Fruit fly (Drosophila melanogaster) Kc167 (cell line): ENCODE data around the gene CG33710.

Experiments used
- Myc ChIP-seq: fragments of >200 bp; optimal IDR thresholded peaks from 2 replicates; lab custom pipeline; 2017; ENCODE audit warnings: missing external identifiers
- Sin3A ChIP-seq: fragments of >200 bp; optimal IDR thresholded peaks from 2 replicates; lab custom pipeline; 2018; ENCODE audit warnings: missing external identifiers
- h ChIP-seq: fragments of >200 bp; optimal IDR thresholded peaks from 3 replicates; lab custom pipeline; 2018; ENCODE audit warnings: missing external identifiers
- insv ChIP-seq: fragments of >200 bp; optimal IDR thresholded peaks from 3 replicates; lab custom pipeline; 2018; ENCODE audit warnings: missing external identifiers
- psq ChIP-seq: fragments of >200 bp; optimal IDR thresholded peaks from 2 replicates; lab custom pipeline; 2017; ENCODE audit warnings: missing external identifiers
- ttk ChIP-seq: sonication (Bioruptor generic); optimal IDR thresholded peaks from 2 replicates; lab custom pipeline; 2017; ENCODE audit warnings: missing external identifiers

The CG33710 gene

DNA sequence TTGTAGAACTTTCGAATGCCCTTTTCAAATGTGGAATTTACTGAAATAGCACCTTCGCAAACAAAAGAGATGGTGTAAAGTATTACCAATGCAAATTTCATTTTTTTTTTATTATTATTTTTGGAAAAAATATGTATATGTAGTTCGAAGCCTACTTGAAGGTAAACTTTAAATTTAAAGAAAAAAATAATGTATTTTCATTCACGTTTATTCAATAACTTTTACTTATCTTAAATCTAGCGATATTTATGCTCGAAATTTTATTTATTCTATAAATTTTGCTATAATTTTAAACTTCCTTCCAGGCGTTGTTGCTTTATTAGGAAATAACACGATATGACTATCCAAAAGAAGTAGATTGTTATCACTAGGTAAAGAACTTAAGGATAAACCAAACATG lies at the start of gene CG33710:
TSS of gene CG33710 (minus strand) at position 101 of the 400 bp plus-strand sequence.
- TF ChIP-seq insv (lab: Kevin White, UChicago), result no peak

DNA sequence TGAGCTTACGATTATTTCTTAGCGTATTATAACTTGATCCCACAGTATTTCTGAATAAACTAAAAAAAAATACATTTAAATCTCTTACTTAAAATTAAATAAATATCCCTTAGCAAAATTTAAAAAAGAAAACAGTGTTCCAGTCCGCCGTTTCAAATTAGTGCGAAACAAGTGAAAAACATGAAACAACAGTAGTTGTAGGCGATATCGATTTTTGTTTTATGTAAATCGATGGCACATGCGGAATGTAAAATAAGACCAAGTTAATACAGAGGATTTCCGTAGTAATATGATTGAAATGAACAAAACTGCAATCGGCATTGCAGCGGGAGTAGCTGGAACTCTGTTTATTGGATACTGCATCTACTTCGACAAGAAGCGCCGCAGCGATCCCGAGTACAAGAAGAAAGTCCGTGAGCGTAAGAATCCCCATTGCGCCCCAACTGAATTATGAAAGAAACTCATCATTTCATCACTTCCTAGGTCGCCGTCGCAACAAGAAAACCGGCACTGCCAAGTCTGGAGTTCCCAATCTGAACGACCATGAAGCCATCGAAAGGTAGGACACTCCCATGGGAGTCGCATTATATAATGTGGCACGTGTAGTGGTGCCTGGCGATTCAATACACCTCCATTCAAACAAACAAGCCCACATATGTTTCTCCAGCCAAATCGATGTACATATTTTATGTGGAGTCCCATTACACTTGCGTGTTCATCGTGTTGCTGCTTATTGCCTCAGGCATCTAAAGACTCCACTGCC lies 48.5 kb upstream of the CG33710 start:
- no peak for TF ChIP-seq Myc (lab: Kevin White, UChicago)
- no peak for TF ChIP-seq ttk (lab: Kevin White, UChicago)
- TF ChIP-seq psq (lab: Kevin White, UChicago), result no peak
- no peak for TF ChIP-seq insv (lab: Kevin White, UChicago)
- no peak for TF ChIP-seq h (lab: Kevin White, UChicago)
- TF ChIP-seq Sin3A (lab: Kevin White, UChicago), result no peak

DNA sequence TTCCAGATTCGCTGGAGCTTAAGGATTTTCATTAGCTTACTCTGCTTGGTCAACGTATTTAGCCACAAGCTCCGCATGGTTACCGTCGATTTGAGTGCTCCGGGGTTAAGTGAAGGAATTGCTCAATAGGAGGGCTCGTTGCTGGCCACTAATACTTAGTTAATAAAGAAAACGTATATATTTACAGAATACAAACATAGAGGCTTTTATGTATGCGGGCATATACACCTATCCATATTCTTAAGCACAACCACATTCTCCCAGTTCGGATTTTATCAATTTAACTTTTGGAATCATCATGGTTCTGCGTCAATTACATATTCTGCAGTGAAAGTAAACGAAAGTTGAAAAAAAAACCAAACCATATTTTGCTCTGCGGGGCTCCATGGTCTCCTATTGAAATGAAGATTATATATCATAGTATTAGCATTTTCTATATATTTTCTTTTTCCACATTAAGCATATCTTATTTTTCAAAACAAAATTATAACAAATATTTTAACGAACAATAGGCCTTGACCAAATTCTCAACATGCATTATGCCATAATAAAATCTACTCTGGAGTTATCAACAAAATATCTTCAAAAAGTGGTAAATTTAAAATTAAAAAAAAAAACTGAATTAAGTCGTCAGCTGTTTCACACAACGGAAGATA lies 47.6 kb upstream of the CG33710 start, which contains the start of the genes Tom20 and Gabat:
TSS of gene Tom20 (plus strand) at position 564 of the 656 bp plus-strand sequence.
TSS of gene Gabat (minus strand) at position 606 of the 656 bp plus-strand sequence.
- TF ChIP-seq psq (lab: Kevin White, UChicago), result no peak
- TF ChIP-seq ttk (lab: Kevin White, UChicago), result no peak
- TF ChIP-seq insv (lab: Kevin White, UChicago), result no peak
- TF ChIP-seq h (lab: Kevin White, UChicago), result no peak
- TF ChIP-seq Sin3A (lab: Kevin White, UChicago), result no peak
- TF ChIP-seq Myc (lab: Kevin White, UChicago), result no peak

DNA sequence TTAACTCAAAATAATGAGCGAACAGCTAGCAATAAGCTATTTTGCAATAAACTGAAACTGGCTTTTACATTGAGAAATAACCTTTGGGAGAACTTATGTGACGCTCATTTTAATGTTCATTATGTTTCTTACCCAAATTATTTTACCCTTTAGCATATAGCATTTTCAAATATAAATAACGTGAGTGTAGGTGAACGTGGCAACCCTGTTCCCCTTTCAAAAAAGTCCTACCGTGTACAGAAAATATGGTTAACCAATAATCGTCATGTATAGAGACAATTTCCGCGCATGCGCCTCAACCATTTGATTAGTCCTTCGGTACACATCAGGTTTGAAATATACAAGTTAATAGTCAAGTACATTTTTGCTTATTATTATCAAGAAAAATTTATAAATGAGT lies 41.4 kb upstream of the CG33710 start:
- TF ChIP-seq Sin3A (lab: Kevin White, UChicago) (no peak), ttk (lab: Kevin White, UChicago) (no peak), Myc (lab: Kevin White, UChicago) (no peak), psq (lab: Kevin White, UChicago) (no peak), insv (lab: Kevin White, UChicago) (no peak), h (lab: Kevin White, UChicago) (no peak)

DNA sequence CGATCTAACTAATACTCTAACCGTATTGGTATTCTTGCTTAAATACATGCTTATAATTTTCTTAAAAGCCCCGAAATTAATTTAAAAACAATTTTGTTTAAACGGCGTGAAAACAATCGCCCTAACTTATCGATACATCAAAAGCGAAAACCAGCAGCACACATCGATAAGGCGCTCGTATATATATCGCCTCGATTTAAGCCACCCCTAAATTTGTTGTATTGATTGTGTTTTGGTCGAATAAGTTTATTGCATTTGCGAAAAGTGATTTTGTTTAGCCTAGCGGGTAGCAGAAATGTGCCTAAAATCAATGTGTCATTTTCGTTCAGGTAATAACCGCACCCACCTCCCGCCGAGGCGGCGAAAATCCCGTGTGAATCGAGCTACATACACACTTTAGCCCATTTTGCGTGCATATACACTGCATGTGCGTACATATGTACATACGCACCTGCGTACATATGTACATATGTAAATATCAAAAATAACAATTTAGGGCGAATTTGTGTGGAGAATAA lies 39.2 kb upstream of the CG33710 start, which contains the start of the genes CG7646 and Nca:
TSS of gene CG7646 (plus strand) at position 174 of the 518 bp plus-strand sequence.
TSS of gene Nca (plus strand) at position 174 of the 518 bp plus-strand sequence.
- no peak for TF ChIP-seq ttk (lab: Kevin White, UChicago)
- no peak for TF ChIP-seq Myc (lab: Kevin White, UChicago)
- no peak for TF ChIP-seq h (lab: Kevin White, UChicago)
- TF ChIP-seq Sin3A (lab: Kevin White, UChicago), result no peak
- TF ChIP-seq insv (lab: Kevin White, UChicago), result no peak
- no peak for TF ChIP-seq psq (lab: Kevin White, UChicago)

dm6 chr3L:19991120-19991519 lies 38.5 kb upstream of the CG33710 start, which contains the start of gene fln:
fln (minus strand) TSS chr3L:19991220.
- no peak for TF ChIP-seq Sin3A (lab: Kevin White, UChicago)
- TF ChIP-seq h (lab: Kevin White, UChicago), result no peak
- TF ChIP-seq ttk (lab: Kevin White, UChicago), result no peak
- no peak for TF ChIP-seq Myc (lab: Kevin White, UChicago)
- TF ChIP-seq psq (lab: Kevin White, UChicago), result no peak
- TF ChIP-seq insv (lab: Kevin White, UChicago), result no peak

- TF ChIP-seq h (lab: Kevin White, UChicago) (no peak), Myc (lab: Kevin White, UChicago) (no peak), Sin3A (lab: Kevin White, UChicago) (no peak), psq (lab: Kevin White, UChicago) (no peak), insv (lab: Kevin White, UChicago) (no peak), ttk (lab: Kevin White, UChicago) (no peak)
Observed at dm6 chr3L:19988891-19989290, 36.3 kb upstream of the CG33710 start, which contains the start of gene Csas. Csas (minus strand) TSS chr3L:19988991.

dm6 chr3L:19985768-19986167 lies 33.2 kb upstream of the CG33710 start, which contains the start of the genes hale and schuy:
hale (minus strand) TSS chr3L:19985868.
schuy (plus strand) TSS chr3L:19986093.
- TF ChIP-seq insv (lab: Kevin White, UChicago) (no peak), psq (lab: Kevin White, UChicago) (no peak), Sin3A (lab: Kevin White, UChicago) (no peak), ttk (lab: Kevin White, UChicago) (no peak), Myc (lab: Kevin White, UChicago) (no peak), h (lab: Kevin White, UChicago) (no peak)

dm6 chr3L:19981385-19981784 lies 28.8 kb upstream of the CG33710 start, which contains the start of gene CG17732:
CG17732 (plus strand) TSS chr3L:19981685.
- TF ChIP-seq ttk (lab: Kevin White, UChicago) (no peak), Myc (lab: Kevin White, UChicago) (no peak), psq (lab: Kevin White, UChicago) (no peak), h (lab: Kevin White, UChicago) (no peak), insv (lab: Kevin White, UChicago) (no peak), Sin3A (lab: Kevin White, UChicago) (no peak)

dm6 chr3L:19979592-19979991 lies 27.0 kb upstream of the CG33710 start, which contains the start of gene CG14182:
CG14182 (minus strand) TSS chr3L:19979812.
- TF ChIP-seq Sin3A (lab: Kevin White, UChicago) (no peak), ttk (lab: Kevin White, UChicago) (no peak), insv (lab: Kevin White, UChicago) (no peak), h (lab: Kevin White, UChicago) (no peak), psq (lab: Kevin White, UChicago) (no peak), Myc (lab: Kevin White, UChicago) (no peak)
